Fruit fly (Drosophila melanogaster): ENCODE measurements around the gene neur.
A peak's percentile ranks its signal among the peaks of the same experiment; 100 is the strongest.

Gene neur

DNA sequence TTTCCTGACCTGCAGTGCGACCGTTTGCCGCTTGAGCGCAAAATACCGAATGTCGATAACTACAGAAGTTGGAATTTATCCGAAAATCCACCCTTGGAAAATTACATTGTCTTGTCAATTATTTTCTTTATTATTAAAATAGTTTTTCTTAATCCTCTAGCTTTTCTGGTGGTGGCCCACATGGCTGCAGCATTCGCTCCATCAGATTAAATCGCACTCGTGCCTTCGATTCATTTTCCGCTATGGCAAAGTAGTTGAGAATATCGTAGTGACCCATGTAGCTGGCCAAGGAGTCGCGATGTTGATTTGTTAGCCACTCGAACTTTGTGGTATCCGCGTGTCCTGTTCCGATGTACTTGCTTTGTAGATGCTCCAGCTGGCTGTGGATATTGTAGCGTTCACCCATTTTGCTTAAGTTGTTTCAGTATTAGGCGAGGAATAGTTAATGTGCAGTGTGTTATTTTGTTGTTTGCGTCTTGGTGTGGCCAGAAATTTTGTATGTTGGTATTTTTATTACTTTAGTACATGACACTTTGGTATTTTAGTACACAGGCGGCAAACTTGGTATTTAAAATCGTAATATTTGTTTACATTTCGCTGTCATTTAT, 24.3 kb downstream of the neur start, which contains the start of the genes Kcmf1, Sf3b5 and CG11986:
Gene Kcmf1, minus strand, starts transcription at position 51 of the 608 bp plus-strand sequence.
Gene Sf3b5, minus strand, starts transcription at position 483 of the 608 bp plus-strand sequence.
Gene CG11986, plus strand, starts transcription at position 588 of the 608 bp plus-strand sequence.
- TF ChIP-seq fru (GFP tag; optimal IDR thresholded peaks at IDR 0.05) (peak; percentile 80), Myc (optimal IDR thresholded peaks at IDR 0.05) (peak; percentile 56), psq (GFP tag; optimal IDR thresholded peaks at IDR 0.05) (no peak)

- no peak for TF ChIP-seq pan (optimal IDR thresholded peaks at IDR 0.05)
- TF ChIP-seq fru (GFP tag; optimal IDR thresholded peaks at IDR 0.05) = peak; percentile 74
- TF ChIP-seq Jra (GFP tag; optimal IDR thresholded peaks at IDR 0.05) = peak; percentile 53
- peak; percentile 81 for TF ChIP-seq h (GFP tag; optimal IDR thresholded peaks at IDR 0.05)
- peak; percentile 59 for TF ChIP-seq rgr (GFP tag; optimal IDR thresholded peaks at IDR 0.05)
- TF ChIP-seq ey (GFP tag; optimal IDR thresholded peaks at IDR 0.05) = peak; percentile 82
- peak; percentile 14 for TF ChIP-seq Hr83 (GFP tag; optimal IDR thresholded peaks at IDR 0.05; ENCODE audit: poor library complexity, severe bottlenecking)
- TF ChIP-seq foxo (GFP tag; optimal IDR thresholded peaks at IDR 0.05) = peak; percentile 31 to 78
- peak; percentile 65 for TF ChIP-seq OdsH (GFP tag; optimal IDR thresholded peaks at IDR 0.05)
- no peak for TF ChIP-seq brk (GFP tag; optimal IDR thresholded peaks at IDR 0.05)
- TF ChIP-seq woc (GFP tag; optimal IDR thresholded peaks at IDR 0.05) = no peak
- TF ChIP-seq Hnf4 (GFP tag; optimal IDR thresholded peaks at IDR 0.05) = no peak
- TF ChIP-seq CG32264 (GFP tag; optimal IDR thresholded peaks at IDR 0.05) = peak; percentile 39
- TF ChIP-seq sv (GFP tag; optimal IDR thresholded peaks at IDR 0.05) = no peak
- no peak for TF ChIP-seq dmrt93B (GFP tag; optimal IDR thresholded peaks at IDR 0.05)
- TF ChIP-seq HLH106 (tag; optimal IDR thresholded peaks at IDR 0.05) = peak; percentile 63
- TF ChIP-seq CG9705 (GFP tag; optimal IDR thresholded peaks at IDR 0.05) = peak; percentile 25
- peak; percentile 84 for TF ChIP-seq psq (GFP tag; optimal IDR thresholded peaks at IDR 0.05)
- peak; percentile 65 for TF ChIP-seq Sp1 (GFP tag; optimal IDR thresholded peaks at IDR 0.05)
- TF ChIP-seq Dfd (GFP tag; optimal IDR thresholded peaks at IDR 0.05) = no peak
- no peak for TF ChIP-seq Rel (GFP tag; optimal IDR thresholded peaks at IDR 0.05)
- peak; percentile 98 for TF ChIP-seq Rel (tag; optimal IDR thresholded peaks at IDR 0.05)
Measured at dm6 chr3R:9013765-9014380, 25.4 kb downstream of the neur start.

dm6 chr3R:9011708-9012107, 27.6 kb downstream of the neur start:
- TF ChIP-seq CrebA (GFP tag; optimal IDR thresholded peaks at IDR 0.05; ENCODE audit: borderline replicate concordance) (no peak), dl (GFP tag; optimal IDR thresholded peaks at IDR 0.05; ENCODE audit: insufficient read depth in 1 of 2, partially characterized antibody in 2 of 2) (no peak), Dif (GFP tag; optimal IDR thresholded peaks at IDR 0.05; ENCODE audit: partially characterized antibody) (no peak), N (GFP tag; optimal IDR thresholded peaks at IDR 0.05) (no peak), GATAd (GFP tag; optimal IDR thresholded peaks at IDR 0.05) (no peak), Hr83 (GFP tag; optimal IDR thresholded peaks at IDR 0.05; ENCODE audit: poor library complexity, severe bottlenecking) (no peak), Abd-B (GFP tag; optimal IDR thresholded peaks at IDR 0.05) (no peak)

DNA sequence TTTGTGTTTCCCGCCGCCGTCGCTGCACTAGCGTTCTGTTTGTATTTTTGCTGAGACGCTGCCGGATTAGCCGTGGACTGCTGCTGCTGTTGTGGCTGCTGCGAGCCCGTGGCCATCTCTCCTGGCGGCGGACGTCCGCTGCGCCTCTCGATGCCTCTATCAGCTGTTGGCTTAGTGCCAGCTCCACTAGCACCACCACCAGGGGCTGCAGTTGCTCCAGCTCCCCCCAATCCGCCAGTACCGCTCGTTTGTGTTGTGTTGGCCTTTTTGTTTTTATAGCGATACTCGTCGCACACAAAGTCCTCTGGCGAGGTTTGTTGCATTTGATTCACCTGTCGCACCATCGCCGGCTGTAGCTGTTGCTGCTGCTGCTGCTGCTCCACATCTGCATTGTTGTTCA, 28.6 kb downstream of the neur start:
- TF ChIP-seq Mio (GFP tag; optimal IDR thresholded peaks at IDR 0.05) (no peak), N (GFP tag; optimal IDR thresholded peaks at IDR 0.05) (no peak), rgr (GFP tag; optimal IDR thresholded peaks at IDR 0.05) (no peak), Hr83 (GFP tag; optimal IDR thresholded peaks at IDR 0.05; ENCODE audit: poor library complexity, severe bottlenecking) (no peak), CG9705 (GFP tag; optimal IDR thresholded peaks at IDR 0.05) (no peak), Dfd (GFP tag; optimal IDR thresholded peaks at IDR 0.05) (no peak), Abd-B (GFP tag; optimal IDR thresholded peaks at IDR 0.05) (no peak), jim (GFP tag; optimal IDR thresholded peaks at IDR 0.05) (no peak), Sp1 (GFP tag; optimal IDR thresholded peaks at IDR 0.05) (no peak), Myc (optimal IDR thresholded peaks at IDR 0.05) (no peak)

DNA sequence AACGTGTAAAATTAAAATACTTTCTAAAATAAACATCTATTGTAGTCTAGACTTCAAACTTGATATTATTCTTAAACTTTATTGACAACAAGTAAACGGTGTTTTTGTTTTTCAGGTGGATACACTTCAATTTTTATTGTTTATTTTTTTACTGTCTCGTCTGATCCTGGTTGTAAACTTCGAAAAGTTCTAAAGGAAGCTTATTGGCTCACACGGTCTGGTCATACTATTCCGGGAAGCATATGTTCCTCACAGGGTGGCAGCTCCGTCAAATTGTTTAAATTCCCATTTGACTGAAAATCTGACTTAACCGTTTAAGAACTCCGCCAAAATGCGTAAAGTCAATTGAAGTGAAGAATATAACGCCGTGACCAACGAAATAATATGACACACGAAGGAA, 31.1 kb downstream of the neur start, which contains the start of gene CG11983:
Gene CG11983, plus strand, starts transcription at position 120 of the 400 bp plus-strand sequence.
- peak; percentile 28 for TF ChIP-seq Myc (optimal IDR thresholded peaks at IDR 0.05)
- no peak for TF ChIP-seq fru (GFP tag; optimal IDR thresholded peaks at IDR 0.05)
- no peak for TF ChIP-seq Jra (GFP tag; optimal IDR thresholded peaks at IDR 0.05)

All from whole organism, wandering third instar larva.